In the genomic region with DNA sequence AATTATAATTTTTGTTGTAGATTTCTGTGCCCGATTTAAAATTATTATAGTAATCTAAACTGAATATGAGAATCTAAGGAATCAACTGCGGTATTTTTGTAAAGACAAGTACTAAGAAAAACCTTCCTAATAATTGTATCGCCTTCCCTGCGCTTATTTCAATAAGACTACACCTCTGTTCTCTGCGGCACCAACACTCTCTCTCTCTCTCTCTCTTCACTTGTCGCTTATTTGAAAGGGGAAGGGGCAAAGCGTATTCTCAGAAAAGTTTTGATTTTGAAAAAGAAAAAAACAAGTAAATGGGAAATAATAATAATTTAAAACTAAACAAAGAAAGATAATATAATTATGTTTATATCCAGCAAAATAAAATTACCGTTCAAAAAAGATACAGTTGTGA, we compare ENCODE assay signal across 1 worm cellular context.
A peak's percentile ranks its signal among the peaks of the same experiment; 100 is the strongest.
TF ChIP-seq lines count a peak whose summit lies in the region.

No protein-coding gene starts in this region.

TF ChIP-seq in whole organism, L4 larva, 104 proteins besides CTCF, POLR2A, EP300 and RAD21 (continued from another document):
- TF ChIP-seq ceh-44 (GFP tag; IDR thresholded peaks at IDR 0.05; lab: Robert Waterston, UW) (no peak), attf-4 (tag; optimal IDR thresholded peaks at IDR 0.05; lab: Kevin White, UChicago) (no peak), hif-1 (tag; optimal IDR thresholded peaks at IDR 0.05; lab: Kevin White, UChicago) (no peak), fkh-10 (GFP tag; optimal IDR thresholded peaks at IDR 0.05; lab: Kevin White, UChicago) (no peak), lin-13 (GFP tag; optimal IDR thresholded peaks at IDR 0.05; lab: Kevin White, UChicago) (peak; percentile 25), R02D3.7 (tag; optimal IDR thresholded peaks at IDR 0.05; lab: Kevin White, UChicago) (no peak), zip-11 (GFP tag; IDR thresholded peaks at IDR 0.05; lab: Robert Waterston, UW) (no peak), aly-2 (tag; optimal IDR thresholded peaks at IDR 0.05; lab: Kevin White, UChicago) (no peak), ceh-20 (GFP tag; IDR thresholded peaks at IDR 0.05; lab: Robert Waterston, UW) (no peak), ceh-28 (tag; optimal IDR thresholded peaks at IDR 0.05; lab: Kevin White, UChicago) (no peak), duxl-1 (tag; optimal IDR thresholded peaks at IDR 0.05; lab: Kevin White, UChicago; ENCODE audit: poor library complexity) (peak; percentile 68), dmd-6 (GFP tag; IDR thresholded peaks at IDR 0.05; lab: Robert Waterston, UW) (no peak; the same call in 1 of the 2 replicates), madf-9 (GFP tag; conservative IDR thresholded peaks at IDR 0.05; lab: Robert Waterston, UW) (0 out of 2 replicates have a peak, but pooled peaks have one; percentile 11), nhr-76 (tag; optimal IDR thresholded peaks at IDR 0.05; lab: Kevin White, UChicago) (no peak), ama-1 (optimal IDR thresholded peaks at IDR 0.05; lab: Kevin White, UChicago) (no peak), egl-43 (GFP tag; IDR thresholded peaks at IDR 0.05; lab: Robert Waterston, UW) (no peak), spr-1 (tag; optimal IDR thresholded peaks at IDR 0.05; lab: Kevin White, UChicago) (no peak), nhr-10 (tag; optimal IDR thresholded peaks at IDR 0.05; lab: Kevin White, UChicago) (peak; percentile 26)
